Fruit fly (Drosophila melanogaster): ENCODE data around the gene IntS11.

IntS11 gene

DNA sequence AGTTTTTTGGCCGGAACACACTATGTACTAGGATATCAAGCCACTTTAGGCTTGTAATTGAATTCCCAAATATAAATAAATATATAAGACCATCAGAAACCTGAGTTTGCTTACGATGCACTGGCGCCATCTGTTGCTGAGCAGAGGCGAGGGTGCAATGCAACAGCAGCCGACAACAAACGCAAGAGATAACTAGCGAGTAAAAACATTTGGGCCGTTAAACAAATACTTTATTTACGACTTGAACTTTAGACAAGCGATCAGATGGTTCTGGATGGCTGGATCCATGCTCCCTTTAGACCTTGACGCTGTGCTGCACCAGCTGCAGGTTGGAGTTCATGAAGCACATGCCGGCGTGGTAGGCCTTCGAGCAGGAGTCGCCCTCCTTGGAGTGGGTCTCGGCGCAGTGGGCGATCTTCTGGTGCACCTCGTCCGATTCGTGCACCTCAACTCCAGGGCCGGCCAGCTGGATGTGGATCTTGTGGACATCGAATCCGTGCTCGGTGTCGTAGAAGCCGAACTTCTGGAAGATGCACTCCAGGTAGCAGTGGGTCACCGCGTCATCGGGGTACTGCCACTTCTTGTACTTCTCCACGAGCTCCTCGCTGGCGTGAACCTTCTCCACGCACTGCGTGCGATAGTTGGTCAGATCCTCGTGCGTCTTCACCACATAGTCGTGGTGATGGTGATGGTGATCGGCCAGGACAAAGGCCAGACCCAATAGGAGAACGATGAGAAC, 28.9 kb upstream of the IntS11 start (continued):
- TF ChIP-seq Xbp1 (GFP tag; optimal IDR thresholded peaks at IDR 0.05) (peak; percentile 17), HLH3B (GFP tag; IDR thresholded peaks at IDR 0.05) (no peak), Lpt (GFP tag; optimal IDR thresholded peaks at IDR 0.05) (peak; percentile 93), dmrt99B (tag; optimal IDR thresholded peaks at IDR 0.05) (peak; percentile 7), gro (GFP tag; optimal IDR thresholded peaks at IDR 0.05) (no peak), CG12391 (tag; optimal IDR thresholded peaks at IDR 0.05) (no peak), CG30403 (GFP tag; optimal IDR thresholded peaks at IDR 0.05) (no peak), CG12219 (GFP tag; optimal IDR thresholded peaks at IDR 0.05) (peak; percentile 15), CG11695 (GFP tag; IDR thresholded peaks at IDR 0.05) (no peak), Mes4 (GFP tag; optimal IDR thresholded peaks at IDR 0.05) (no peak), CG8388 (GFP tag; optimal IDR thresholded peaks at IDR 0.05) (no peak), CG11560 (tag; IDR thresholded peaks at IDR 0.05) (no peak), CG6254 (GFP tag; optimal IDR thresholded peaks at IDR 0.05) (peak; percentile 3), CG32532 (GFP tag; IDR thresholded peaks at IDR 0.05) (peak; percentile 20; the same call in 1 of the 2 replicates), Med (GFP tag) (peak; percentile 48), lbe (GFP tag; optimal IDR thresholded peaks at IDR 0.05) (no peak), CG1647 (GFP tag; optimal IDR thresholded peaks at IDR 0.05) (no peak), dpn (GFP tag; optimal IDR thresholded peaks at IDR 0.05) (no peak), Scr (GFP tag; IDR thresholded peaks at IDR 0.05; ENCODE audit: partially characterized antibody) (no peak), fd3F (GFP tag; optimal IDR thresholded peaks at IDR 0.05) (no peak), CG14965 (GFP tag; optimal IDR thresholded peaks at IDR 0.05; ENCODE audit: borderline replicate concordance) (peak; percentile 78), sob (GFP tag; IDR thresholded peaks at IDR 0.05) (peak; percentile 19; the same call in 1 of the 2 replicates), CTCF (GFP tag; optimal IDR thresholded peaks at IDR 0.05) (peak; percentile 89), CG14667 (GFP tag; IDR thresholded peaks at IDR 0.05) (no peak), lov (optimal IDR thresholded peaks at IDR 0.05) (no peak), lov (GFP tag; IDR thresholded peaks at IDR 0.05) (0 out of 3 replicates have a peak, but pooled peaks have one; percentile 14), ftz-f1 (GFP tag; optimal IDR thresholded peaks at IDR 0.05) (no peak), Camta (GFP tag; optimal IDR thresholded peaks at IDR 0.05) (no peak), CG11456 (GFP tag; IDR thresholded peaks at IDR 0.05) (0 out of 3 replicates have a peak, but pooled peaks have one; percentile 23), p53 (GFP tag; optimal IDR thresholded peaks at IDR 0.05) (no peak), CG11247 (GFP tag; IDR thresholded peaks at IDR 0.05) (no peak), CG8478 (optimal IDR thresholded peaks at IDR 0.05) (peak; percentile 34), maf-S (GFP tag; optimal IDR thresholded peaks at IDR 0.05) (no peak)

DNA sequence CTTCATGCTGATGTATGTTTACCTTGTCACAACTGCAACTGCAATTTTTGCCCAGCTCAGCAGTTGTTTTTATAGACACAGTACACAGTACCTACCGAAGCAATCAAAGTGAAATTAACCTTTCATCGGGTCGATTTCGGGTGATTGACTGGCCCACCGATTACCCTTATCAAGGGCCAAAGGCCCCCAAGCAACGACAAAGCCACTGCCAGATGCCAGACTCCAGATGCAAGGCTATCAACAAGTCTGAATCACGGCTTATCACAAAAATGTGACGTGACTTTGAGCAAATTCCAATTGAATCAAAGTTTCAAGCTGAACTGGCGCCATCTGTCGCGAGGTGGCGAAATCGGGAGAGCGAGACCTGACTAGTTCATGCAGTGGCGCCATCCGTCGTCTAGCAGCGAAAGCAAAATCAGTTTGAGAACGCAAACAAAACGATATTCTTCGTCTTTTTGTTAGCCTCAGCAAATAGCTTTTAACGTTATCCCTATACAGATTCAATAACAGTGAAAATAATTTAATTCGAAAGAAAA, 28.3 kb upstream of the IntS11 start, which contains the start of gene Obp99b:
TSS of gene Obp99b (minus strand) at position 115 of the 536 bp plus-strand sequence.
- peak; percentile 87 for TF ChIP-seq chm (GFP tag; IDR thresholded peaks at IDR 0.05)
- peak; percentile 92 for TF ChIP-seq onecut (GFP tag; IDR thresholded peaks at IDR 0.05)
- TF ChIP-seq Rfx (GFP tag; IDR thresholded peaks at IDR 0.05): peak; percentile 91
- peak; percentile 88 for TF ChIP-seq CG7987 (GFP tag; optimal IDR thresholded peaks at IDR 0.05)
- peak; percentile 80 for TF ChIP-seq dysf (GFP tag; IDR thresholded peaks at IDR 0.05)
- peak; percentile 62 for TF ChIP-seq CG18262 (tag; optimal IDR thresholded peaks at IDR 0.05)
- no peak for TF ChIP-seq Bteb2 (GFP tag; optimal IDR thresholded peaks at IDR 0.05)
- TF ChIP-seq CG16779 (GFP tag; IDR thresholded peaks at IDR 0.05): peak; percentile 75
- peak; percentile 91 for TF ChIP-seq CG32532 (GFP tag; IDR thresholded peaks at IDR 0.05)
- peak; percentile 82 for TF ChIP-seq dmrt99B (tag; optimal IDR thresholded peaks at IDR 0.05)
- TF ChIP-seq CG8359 (GFP tag; optimal IDR thresholded peaks at IDR 0.05; ENCODE audit: borderline replicate concordance): peak; percentile 83
- peak; percentile 74 for TF ChIP-seq CrebB (tag; optimal IDR thresholded peaks at IDR 0.05)
- TF ChIP-seq hbn (GFP tag; IDR thresholded peaks at IDR 0.05; ENCODE audit: partially characterized antibody): no peak
- peak; percentile 29 for TF ChIP-seq CG12391 (tag; optimal IDR thresholded peaks at IDR 0.05)
- peak; percentile 25 for TF ChIP-seq Nf-YC (tag; optimal IDR thresholded peaks at IDR 0.05)
- peak; percentile 10 for TF ChIP-seq salm (tag; optimal IDR thresholded peaks at IDR 0.05)
- TF ChIP-seq CG4820 (GFP tag; optimal IDR thresholded peaks at IDR 0.05): peak; percentile 76
- peak; percentile 83 for TF ChIP-seq CG30431 (GFP tag; optimal IDR thresholded peaks at IDR 0.05)
- TF ChIP-seq NC2β (GFP tag; optimal IDR thresholded peaks at IDR 0.05): peak; percentile 82
- TF ChIP-seq tin (GFP tag; optimal IDR thresholded peaks at IDR 0.05): peak; percentile 86
- TF ChIP-seq Jarid2 (GFP tag; optimal IDR thresholded peaks at IDR 0.05): peak; percentile 73
- peak; percentile 47 for TF ChIP-seq maf-S (GFP tag; optimal IDR thresholded peaks at IDR 0.05)
- peak; percentile 98 for TF ChIP-seq CG14965 (GFP tag; optimal IDR thresholded peaks at IDR 0.05; ENCODE audit: borderline replicate concordance)

Measured in whole organism, embryonic.